Worm (Caenorhabditis elegans) whole organism, young adult: ENCODE measurements around the gene gtf-2E2.
A peak's percentile ranks its signal among the peaks of the same experiment; 100 is the strongest.

Experiments
- C06A6.2 ChIP-seq: fragments of 200-800 bp; sonication (Bioruptor generic); conservative IDR thresholded peaks from 2 replicates; pipeline ENCODE4 v1.3.6; 2022; ENCODE audit warnings: missing genetic modification characterization, missing compliant biosample characterization
- D2030.7 ChIP-seq: fragments of 200-800 bp; sonication (Bioruptor generic); IDR thresholded peaks from 2 replicates; pipeline ENCODE4 v1.3.6; 2022; ENCODE audit warnings: missing genetic modification reagents, missing genetic modification characterization, missing compliant biosample characterization
- F39B2.1 ChIP-seq: fragments of 200-800 bp; sonication (Bioruptor generic); IDR thresholded peaks from 2 replicates; pipeline ENCODE4 v1.3.6; 2022; ENCODE audit warnings: missing genetic modification reagents, missing genetic modification characterization, missing compliant biosample characterization
- F49E8.2 ChIP-seq: sonication (generic microtip); optimal IDR thresholded peaks from 3 replicates; lab custom pipeline; 2017; ENCODE audit warnings: missing genetic modification characterization, mild to moderate bottlenecking, missing compliant biosample characterization, antibody characterized with exemption, moderate library complexity; ENCODE audit not compliant: insufficient read depth
- F52B5.7 ChIP-seq: sonication (generic microtip); optimal IDR thresholded peaks from 2 replicates; lab custom pipeline; 2016; ENCODE audit warnings: mild to moderate bottlenecking, missing genetic modification characterization, missing compliant biosample characterization
- K11D2.4 ChIP-seq: fragments of 200-800 bp; sonication (Bioruptor generic); IDR thresholded peaks from 2 replicates; pipeline ENCODE4 v1.3.6; 2022; ENCODE audit warnings: missing genetic modification reagents, missing genetic modification characterization, missing compliant biosample characterization
- Y53F4B.3 ChIP-seq: fragments of 200-800 bp; sonication (Bioruptor generic); IDR thresholded peaks from 2 replicates; pipeline ENCODE4 v1.3.6; 2022; ENCODE audit warnings: missing genetic modification reagents, missing genetic modification characterization, missing compliant biosample characterization
- Y56A3A.18 ChIP-seq: fragments of 200-800 bp; sonication (Bioruptor generic); IDR thresholded peaks from 2 replicates; pipeline ENCODE4 v1.3.6; 2022; ENCODE audit warnings: missing genetic modification reagents, missing genetic modification characterization, missing compliant biosample characterization
- Y67H2A.10 ChIP-seq: fragments of 200-800 bp; sonication (Bioruptor generic); conservative IDR thresholded peaks from 2 replicates; pipeline ENCODE4 v1.3.6; 2022; ENCODE audit warnings: missing genetic modification reagents, missing genetic modification characterization, missing compliant biosample characterization
- Y79H2A.3 ChIP-seq: fragments of 200-800 bp; sonication (Bioruptor generic); conservative IDR thresholded peaks from 2 replicates; pipeline ENCODE4 v1.3.6; 2022; ENCODE audit warnings: missing genetic modification reagents, missing genetic modification characterization, missing compliant biosample characterization
- ZK185.1 ChIP-seq: sonication (generic microtip); optimal IDR thresholded peaks from 2 replicates; lab custom pipeline; 2016; ENCODE audit warnings: mild to moderate bottlenecking, missing genetic modification characterization, missing compliant biosample characterization; ENCODE audit not compliant: poor library complexity, severe bottlenecking
- ama-1 ChIP-seq, 3 experiments: fragments of 150-350 bp in 1 of 3; sonication (generic microtip) in 2 of 3; optimal IDR thresholded peaks; 2 replicates each; lab custom pipeline; 2014 to 2018; ENCODE audit warnings: missing biosample characterization in 2 of 3, missing genetic modification characterization in 2 of 3, missing genetic modification reagents in 2 of 3
- aptf-2 ChIP-seq: fragments of 200-800 bp; sonication (Bioruptor generic); conservative IDR thresholded peaks from 2 replicates; pipeline ENCODE4 v1.3.6; 2022; ENCODE audit warnings: missing genetic modification reagents, missing genetic modification characterization, missing compliant biosample characterization
- atf-7 ChIP-seq: sonication (generic microtip); optimal IDR thresholded peaks from 2 replicates; lab custom pipeline; 2017; ENCODE audit warnings: mild to moderate bottlenecking, missing genetic modification characterization, missing compliant biosample characterization
- attf-6 ChIP-seq: fragments of 200-800 bp; sonication (Bioruptor generic); IDR thresholded peaks from 2 replicates; pipeline ENCODE4 v1.3.6; 2022; ENCODE audit warnings: missing genetic modification reagents, missing genetic modification characterization, missing compliant biosample characterization
- bed-1 ChIP-seq: fragments of 200-800 bp; sonication (Bioruptor generic); IDR thresholded peaks from 2 replicates; pipeline ENCODE4 v1.3.6; 2022; ENCODE audit warnings: missing genetic modification reagents, missing genetic modification characterization, missing compliant biosample characterization
- ccch-3 ChIP-seq: fragments of 200-800 bp; sonication (Bioruptor generic); optimal IDR thresholded peaks from 2 replicates; lab custom pipeline; 2018; ENCODE audit warnings: mild to moderate bottlenecking, missing genetic modification characterization, missing compliant biosample characterization
- ceh-100 ChIP-seq: fragments of 200-800 bp; sonication (Bioruptor generic); IDR thresholded peaks from 2 replicates; pipeline ENCODE4 v1.3.6; 2022; ENCODE audit warnings: missing genetic modification reagents, missing genetic modification characterization, missing compliant biosample characterization
- ceh-40 ChIP-seq: fragments of 200-800 bp; sonication (Bioruptor generic); IDR thresholded peaks from 2 replicates; pipeline ENCODE4 v1.3.6; 2022; ENCODE audit warnings: missing genetic modification characterization, missing compliant biosample characterization
- ceh-79 ChIP-seq: sonication (generic microtip); optimal IDR thresholded peaks from 2 replicates; lab custom pipeline; 2017; ENCODE audit warnings: mild to moderate bottlenecking, missing genetic modification characterization, missing compliant biosample characterization
- die-1 ChIP-seq: sonication (generic microtip); optimal IDR thresholded peaks from 2 replicates; lab custom pipeline; 2016; ENCODE audit warnings: missing genotype, mild to moderate bottlenecking, missing genetic modification characterization, missing compliant biosample characterization
- dpff-1 ChIP-seq: sonication (generic microtip); optimal IDR thresholded peaks from 2 replicates; lab custom pipeline; 2017; ENCODE audit warnings: mild to moderate bottlenecking, missing genetic modification characterization, missing compliant biosample characterization
- egl-18 ChIP-seq: fragments of 200-800 bp; sonication (Bioruptor generic); IDR thresholded peaks from 2 replicates; pipeline ENCODE4 v1.3.6; 2022; ENCODE audit warnings: missing genetic modification reagents, missing genetic modification characterization, missing compliant biosample characterization
- egl-44 ChIP-seq: fragments of 200-800 bp; sonication (Bioruptor generic); IDR thresholded peaks from 2 replicates; pipeline ENCODE4 v1.3.6; 2022; ENCODE audit warnings: missing genetic modification reagents, missing genetic modification characterization, missing compliant biosample characterization
- ets-4 ChIP-seq: fragments of 200-800 bp; sonication (Bioruptor generic); optimal IDR thresholded peaks from 2 replicates; lab custom pipeline; 2018; ENCODE audit warnings: mild to moderate bottlenecking, missing genetic modification characterization, missing compliant biosample characterization
- fkh-3 ChIP-seq: sonication (generic microtip); optimal IDR thresholded peaks from 2 replicates; lab custom pipeline; 2016; ENCODE audit warnings: mild to moderate bottlenecking, missing genetic modification characterization, missing compliant biosample characterization
- gei-17 ChIP-seq: fragments of 200-800 bp; sonication (Bioruptor generic); optimal IDR thresholded peaks from 2 replicates; lab custom pipeline; 2018; ENCODE audit warnings: mild to moderate bottlenecking, missing genetic modification characterization, missing compliant biosample characterization
- him-1 ChIP-seq: sonication (generic microtip); optimal IDR thresholded peaks from 2 replicates; lab custom pipeline; 2016; ENCODE audit warnings: missing genotype, missing genetic modification reagents, missing genetic modification characterization, missing compliant biosample characterization
- hrde-1 ChIP-seq: sonication (generic microtip); optimal IDR thresholded peaks from 2 replicates; lab custom pipeline; 2016; ENCODE audit warnings: missing genetic modification characterization, mild to moderate bottlenecking, missing compliant biosample characterization, moderate library complexity, missing genotype, missing genetic modification reagents, borderline replicate concordance
- lag-1 ChIP-seq: fragments of 200-800 bp; sonication (Bioruptor generic); IDR thresholded peaks from 2 replicates; pipeline ENCODE4 v1.3.6; 2022; ENCODE audit warnings: missing genetic modification reagents, missing genetic modification characterization, missing compliant biosample characterization
- let-526 ChIP-seq: fragments of 200-800 bp; sonication (Bioruptor generic); IDR thresholded peaks from 2 replicates; pipeline ENCODE4 v1.3.6; 2022; ENCODE audit warnings: missing genetic modification reagents, missing genetic modification characterization, missing compliant biosample characterization
- lin-26 ChIP-seq: fragments of 200-800 bp; sonication (Bioruptor generic); IDR thresholded peaks from 2 replicates; pipeline ENCODE4 v1.3.6; 2022; ENCODE audit warnings: missing genetic modification reagents, missing genetic modification characterization, missing compliant biosample characterization
- lin-35 ChIP-seq, 3 experiments: fragments of 150-350 bp in 2 of 3; sonication (generic microtip) in 1 of 3; optimal IDR thresholded peaks; 2 replicates each; lab custom pipeline; 2014 to 2018; ENCODE audit warnings: missing biosample characterization in 3 of 3, missing genetic modification characterization in 3 of 3, missing genetic modification reagents in 3 of 3
- madf-10 ChIP-seq: sonication (generic microtip); optimal IDR thresholded peaks from 2 replicates; lab custom pipeline; 2016; ENCODE audit warnings: mild to moderate bottlenecking, missing genetic modification characterization, missing compliant biosample characterization
- madf-6 ChIP-seq: fragments of 200-800 bp; sonication (Bioruptor generic); IDR thresholded peaks from 2 replicates; pipeline ENCODE4 v1.3.6; 2022; ENCODE audit warnings: missing genetic modification reagents, missing genetic modification characterization, missing compliant biosample characterization
- mcd-1 ChIP-seq: fragments of 200-800 bp; sonication (Bioruptor generic); IDR thresholded peaks from 2 replicates; pipeline ENCODE4 v1.3.6; 2022; ENCODE audit warnings: missing genetic modification reagents, missing genetic modification characterization, missing compliant biosample characterization
- mes-4 ChIP-seq: sonication (generic microtip); optimal IDR thresholded peaks from 2 replicates; lab custom pipeline; 2016; ENCODE audit warnings: missing genotype, missing genetic modification characterization, missing compliant biosample characterization
- nfyb-1 ChIP-seq: fragments of 200-800 bp; sonication (Bioruptor generic); IDR thresholded peaks from 2 replicates; pipeline ENCODE4 v1.3.6; 2022; ENCODE audit warnings: missing genetic modification reagents, missing genetic modification characterization, missing compliant biosample characterization
- nhr-179 ChIP-seq: sonication (generic microtip); optimal IDR thresholded peaks from 2 replicates; lab custom pipeline; 2016; ENCODE audit warnings: mild to moderate bottlenecking, missing genetic modification characterization, missing compliant biosample characterization
- nhr-27 ChIP-seq: fragments of 200-800 bp; sonication (Bioruptor generic); optimal IDR thresholded peaks from 2 replicates; lab custom pipeline; 2018; ENCODE audit warnings: mild to moderate bottlenecking, missing genetic modification characterization, moderate library complexity, missing compliant biosample characterization
- pbrm-1 ChIP-seq: fragments of 200-800 bp; sonication (Bioruptor generic); IDR thresholded peaks from 2 replicates; pipeline ENCODE4 v1.3.6; 2022; ENCODE audit warnings: missing genetic modification reagents, missing genetic modification characterization, missing compliant biosample characterization
- sdz-38 ChIP-seq: sonication (generic microtip); optimal IDR thresholded peaks from 2 replicates; lab custom pipeline; 2016; ENCODE audit warnings: missing genotype, missing genetic modification characterization, missing compliant biosample characterization
- snpc-4 ChIP-seq, 5 experiments: fragments of 150-350 bp in 1 of 5; sonication (generic microtip) in 4 of 5; optimal IDR thresholded peaks; 2 replicates each; lab custom pipeline; 2014 to 2018; ENCODE audit warnings: missing genetic modification characterization in 5 of 5, missing biosample characterization in 3 of 5, antibody characterized with exemption in 2 of 5, mild to moderate bottlenecking in 2 of 5, missing compliant biosample characterization in 2 of 5, missing genotype in 2 of 5, moderate library complexity in 2 of 5, missing genetic modification reagents in 1 of 5
- sptf-2 ChIP-seq: fragments of 200-800 bp; sonication (Bioruptor generic); optimal IDR thresholded peaks from 2 replicates; lab custom pipeline; 2018; ENCODE audit warnings: mild to moderate bottlenecking, missing genetic modification characterization, missing compliant biosample characterization
- tbx-9 ChIP-seq: sonication (generic microtip); optimal IDR thresholded peaks from 2 replicates; lab custom pipeline; 2016; ENCODE audit warnings: borderline replicate concordance, missing genetic modification characterization, inconsistent platforms, missing compliant biosample characterization
- tlf-1 ChIP-seq: fragments of 200-800 bp; sonication (Bioruptor generic); optimal IDR thresholded peaks from 2 replicates; lab custom pipeline; 2018; ENCODE audit warnings: mild to moderate bottlenecking, missing genetic modification characterization, missing compliant biosample characterization
- ztf-28 ChIP-seq: fragments of 200-800 bp; sonication (Bioruptor generic); IDR thresholded peaks from 2 replicates; pipeline ENCODE4 v1.3.6; 2022; ENCODE audit warnings: missing genetic modification reagents, missing genetic modification characterization, missing compliant biosample characterization

The gtf-2E2 gene

DNA sequence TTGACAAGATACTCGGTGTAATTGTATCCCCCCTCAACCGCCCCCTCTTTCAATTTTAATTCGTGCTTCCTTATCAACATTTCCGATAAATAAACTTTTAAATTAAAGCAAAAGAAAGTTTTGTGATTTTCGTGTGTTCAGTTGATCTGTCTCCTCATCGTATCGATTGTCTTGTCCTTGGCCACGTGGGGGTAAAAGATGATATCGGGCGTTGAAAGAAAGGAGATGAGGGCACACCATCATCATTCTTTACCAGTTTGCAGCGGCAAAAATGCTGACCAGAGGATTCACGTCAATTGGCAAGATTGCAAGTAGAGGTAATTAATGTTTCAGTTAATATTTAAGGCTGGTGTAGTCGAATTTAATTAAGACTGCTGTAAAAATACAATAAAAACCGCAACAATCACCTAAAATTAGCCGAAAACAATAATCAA, 5.0 kb upstream of the gtf-2E2 start, which contains the start of gene F54D5.7 (continued):
- TF ChIP-seq lin-26 (GFP tag; lab: Robert Waterston, UW) (no peak), snpc-4 (GFP tag; optimal IDR thresholded peaks at IDR 0.05; lab: Kevin White, UChicago) (no peak), snpc-4 (tag; optimal IDR thresholded peaks at IDR 0.05; lab: Kevin White, UChicago) (peak in 3 of 4 experiments; percentile 25 to 64 (median 51)), let-526 (GFP tag; lab: Robert Waterston, UW) (0 out of 2 replicates have a peak, but pooled peaks have one; percentile 17), aptf-2 (GFP tag; lab: Robert Waterston, UW) (0 out of 2 replicates have a peak, but pooled peaks have one; percentile 29), hrde-1 (tag; lab: Kevin White, UChicago) (no peak), tlf-1 (GFP tag; lab: Kevin White, UChicago) (peak; percentile 84), madf-10 (tag; lab: Kevin White, UChicago) (peak; percentile 74), nhr-179 (tag; lab: Kevin White, UChicago) (no peak), ets-4 (GFP tag; lab: Kevin White, UChicago) (peak; percentile 96), egl-44 (GFP tag; lab: Robert Waterston, UW) (no peak), attf-6 (GFP tag; lab: Robert Waterston, UW) (peak; percentile 43; the same call in 1 of the 2 replicates), lin-35 (GFP tag; optimal IDR thresholded peaks at IDR 0.05; lab: Kevin White, UChicago) (peak in 1 of 3 experiments; percentile 42), nhr-27 (no peak), ceh-40 (GFP tag; lab: Robert Waterston, UW) (0 out of 2 replicates have a peak, but pooled peaks have one; percentile 21), sdz-38 (tag; lab: Kevin White, UChicago) (no peak), D2030.7 (GFP tag; lab: Robert Waterston, UW) (no peak), him-1 (no peak), F39B2.1 (no peak), C06A6.2 (GFP tag; lab: Robert Waterston, UW) (0 out of 2 replicates have a peak, but pooled peaks have one; percentile 51), Y67H2A.10 (GFP tag; lab: Robert Waterston, UW) (no peak), ceh-100 (GFP tag; lab: Robert Waterston, UW) (peak; percentile 49), gei-17 (GFP tag; lab: Kevin White, UChicago) (peak; percentile 49), Y56A3A.18 (GFP tag; lab: Robert Waterston, UW) (peak; percentile 77; the same call in 1 of the 2 replicates), Y53F4B.3 (GFP tag; lab: Robert Waterston, UW) (no peak), dpff-1 (tag; lab: Kevin White, UChicago) (peak; percentile 47), tbx-9 (tag; lab: Kevin White, UChicago) (no peak), egl-18 (GFP tag; lab: Robert Waterston, UW) (no peak), ZK185.1 (tag; lab: Kevin White, UChicago) (peak; percentile 44), madf-6 (peak; percentile 57), atf-7 (peak; percentile 59), sptf-2 (GFP tag; lab: Kevin White, UChicago) (no peak), bed-1 (GFP tag; lab: Robert Waterston, UW) (0 out of 2 replicates have a peak, but pooled peaks have one; percentile 39), ama-1 (optimal IDR thresholded peaks at IDR 0.05; lab: Kevin White, UChicago) (peak; percentile 98), ama-1 (GFP tag; optimal IDR thresholded peaks at IDR 0.05; lab: Kevin White, UChicago) (no peak), K11D2.4 (GFP tag; lab: Robert Waterston, UW) (peak; percentile 60; the same call in 1 of the 2 replicates), fkh-3 (no peak), ztf-28 (GFP tag; lab: Robert Waterston, UW) (no peak), ceh-79 (no peak), ccch-3 (GFP tag; lab: Kevin White, UChicago) (no peak), mcd-1 (peak; percentile 75), mes-4 (tag; lab: Kevin White, UChicago) (no peak), nfyb-1 (GFP tag; lab: Robert Waterston, UW) (peak; percentile 84; the same call in 1 of the 2 replicates), lag-1 (GFP tag; lab: Robert Waterston, UW) (no peak), die-1 (tag; lab: Kevin White, UChicago) (peak; percentile 50), Y79H2A.3 (GFP tag; lab: Robert Waterston, UW) (no peak), pbrm-1 (GFP tag; lab: Robert Waterston, UW) (peak; percentile 65; the same call in 1 of the 2 replicates), F49E8.2 (tag; lab: Kevin White, UChicago) (peak; percentile 52), F52B5.7 (tag; lab: Kevin White, UChicago) (peak; percentile 25)
